Fruit fly (Drosophila melanogaster): ENCODE data around the gene Nrg.
A peak's percentile ranks its signal among the peaks of the same experiment; 100 is the strongest.

Nrg gene

DNA sequence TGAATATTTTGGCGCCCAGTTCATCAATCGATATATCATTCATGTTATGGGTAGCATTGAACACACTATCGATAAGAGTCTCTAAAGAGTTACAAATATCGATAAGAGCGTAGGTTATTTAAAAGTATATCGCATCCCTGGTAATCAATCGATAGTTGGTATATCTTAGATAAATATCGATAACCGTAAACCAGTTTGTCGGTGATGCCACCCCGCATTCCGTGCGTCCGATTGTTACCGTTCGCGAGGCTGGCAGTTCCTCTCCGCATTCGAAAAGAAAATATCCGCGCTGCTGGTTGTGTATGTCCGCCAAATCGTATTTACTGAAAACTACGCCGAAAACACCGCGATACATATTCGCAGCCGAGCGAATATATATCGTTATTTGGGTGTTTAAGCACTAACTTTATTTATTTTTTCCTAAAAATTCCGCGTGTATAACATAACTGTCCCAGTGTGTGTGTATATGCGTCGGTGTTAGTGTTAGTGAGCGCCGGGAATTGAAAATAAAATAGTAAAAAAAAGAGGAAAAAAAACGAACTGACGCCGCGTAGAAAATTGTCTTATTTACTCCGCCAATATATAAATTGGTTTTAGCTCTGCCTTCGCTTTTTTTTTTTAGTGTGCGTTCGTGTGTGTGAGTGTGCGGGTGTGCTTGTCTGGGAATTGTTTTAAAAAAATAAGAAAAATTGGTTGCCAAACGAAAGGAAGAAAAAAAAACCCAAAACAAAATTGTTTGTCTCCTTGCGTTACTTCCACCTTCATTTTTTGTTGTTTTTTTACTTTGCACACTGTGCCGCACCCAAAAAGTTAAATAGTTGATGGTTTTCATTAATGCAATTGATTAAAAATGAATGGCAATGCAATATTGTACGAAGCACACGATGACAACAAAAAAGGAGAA lies at the start of gene Nrg:
TSS of gene Nrg (plus strand) at position 253 of the 904 bp plus-strand sequence.
- TF ChIP-seq NfI (GFP tag; optimal IDR thresholded peaks at IDR 0.05) (peak; percentile 26), CG31388 (GFP tag; optimal IDR thresholded peaks at IDR 0.05) (no peak), CG16779 (GFP tag; IDR thresholded peaks at IDR 0.05) (no peak), CG1024 (GFP tag; IDR thresholded peaks at IDR 0.05) (peak; percentile 36; the same call in 1 of the 2 replicates), ase (GFP tag; IDR thresholded peaks at IDR 0.05) (no peak), CG17361 (GFP tag; IDR thresholded peaks at IDR 0.05) (no peak; the same call in 2 of the 3 replicates), Stat92E (GFP tag; optimal IDR thresholded peaks at IDR 0.05) (peak in 1 of 3 experiments; percentile 57), CG13624 (GFP tag; optimal IDR thresholded peaks at IDR 0.05) (peak; percentile 72), sens-2 (GFP tag; IDR thresholded peaks at IDR 0.05) (no peak), fu2 (GFP tag; optimal IDR thresholded peaks at IDR 0.05) (no peak), Usf (GFP tag; optimal IDR thresholded peaks at IDR 0.05) (no peak), Fer1 (GFP tag; optimal IDR thresholded peaks at IDR 0.05) (peak; percentile 66), CG3163 (GFP tag; optimal IDR thresholded peaks at IDR 0.05) (peak; percentile 13), CG6854 (GFP tag; optimal IDR thresholded peaks at IDR 0.05) (no peak), CG4282 (GFP tag; optimal IDR thresholded peaks at IDR 0.05) (no peak), CG18011 (GFP tag; optimal IDR thresholded peaks at IDR 0.05) (peak; percentile 38), Fer3 (tag; optimal IDR thresholded peaks at IDR 0.05) (peak; percentile 19), Hr78 (GFP tag; optimal IDR thresholded peaks at IDR 0.05) (no peak), pho (GFP tag; optimal IDR thresholded peaks at IDR 0.05) (peak; percentile 33), CG30431 (GFP tag; optimal IDR thresholded peaks at IDR 0.05) (no peak), CG3838 (GFP tag; optimal IDR thresholded peaks at IDR 0.05) (no peak), Vsx1 (GFP tag; optimal IDR thresholded peaks at IDR 0.05) (peak; percentile 51), CG2116 (GFP tag; optimal IDR thresholded peaks at IDR 0.05) (peak; percentile 92), Jarid2 (GFP tag; optimal IDR thresholded peaks at IDR 0.05) (peak; percentile 86), CG14860 (GFP tag; IDR thresholded peaks at IDR 0.05; ENCODE audit: partially characterized antibody) (peak; percentile 98), hb (GFP tag; IDR thresholded peaks at IDR 0.05; ENCODE audit: partially characterized antibody) (peak; percentile 99), CG13424 (tag; optimal IDR thresholded peaks at IDR 0.05) (peak; percentile 37), CG1603 (tag; optimal IDR thresholded peaks at IDR 0.05) (peak; percentile 87), ems (GFP tag; optimal IDR thresholded peaks at IDR 0.05) (peak; percentile 20), HmgZ (tag; optimal IDR thresholded peaks at IDR 0.05) (peak; percentile 81), CG17829 (tag; optimal IDR thresholded peaks at IDR 0.05) (peak; percentile 56), CG10565 (GFP tag; optimal IDR thresholded peaks at IDR 0.05) (no peak), eyg (GFP tag; optimal IDR thresholded peaks at IDR 0.05) (peak; percentile 35), sug (tag; optimal IDR thresholded peaks at IDR 0.05) (peak; percentile 50), NC2β (GFP tag; optimal IDR thresholded peaks at IDR 0.05) (peak; percentile 14), CG13287 (GFP tag; IDR thresholded peaks at IDR 0.05; ENCODE audit: partially characterized antibody) (peak; percentile 100), MBD-R2 (GFP tag; IDR thresholded peaks at IDR 0.05) (peak; percentile 30; the same call in 1 of the 2 replicates), D (optimal IDR thresholded peaks at IDR 0.05) (no peak), D (GFP tag; optimal IDR thresholded peaks at IDR 0.05) (no peak), CG31224 (GFP tag; IDR thresholded peaks at IDR 0.05) (no peak), CG2889 (GFP tag; IDR thresholded peaks at IDR 0.05) (no peak), CG1602 (GFP tag; optimal IDR thresholded peaks at IDR 0.05) (no peak), gcm2 (GFP tag; optimal IDR thresholded peaks at IDR 0.05) (no peak), zfh1 (GFP tag; IDR thresholded peaks at IDR 0.05) (no peak), CG7556 (GFP tag; optimal IDR thresholded peaks at IDR 0.05) (peak; percentile 0), dysf (GFP tag; IDR thresholded peaks at IDR 0.05) (no peak), so (GFP tag; IDR thresholded peaks at IDR 0.05) (no peak; the same call in 2 of the 3 replicates), CG2199 (GFP tag; IDR thresholded peaks at IDR 0.05) (peak; percentile 37; the same call in 1 of the 3 replicates), Dad (GFP tag; optimal IDR thresholded peaks at IDR 0.05) (peak; percentile 33)
